Worm (Caenorhabditis elegans): Measurements from ENCODE around the gene nhr-281.

ce11 chrX:14131476-14131875, 18.2 kb upstream of the nhr-281 start:
- TF ChIP-seq hmbx-1 (tag; optimal IDR thresholded peaks at IDR 0.05), result no peak
- no peak for TF ChIP-seq ama-1 (optimal IDR thresholded peaks at IDR 0.05)
- no peak for TF ChIP-seq ceh-13 (GFP tag; optimal IDR thresholded peaks at IDR 0.05)
- no peak for TF ChIP-seq hmg-4 (GFP tag; optimal IDR thresholded peaks at IDR 0.05)
- no peak for TF ChIP-seq tbx-11 (GFP tag; IDR thresholded peaks at IDR 0.05)
- no peak for TF ChIP-seq sea-1 (GFP tag; conservative IDR thresholded peaks at IDR 0.05)
- TF ChIP-seq tra-4 (tag; optimal IDR thresholded peaks at IDR 0.05), result no peak
- TF ChIP-seq flt-1 (GFP tag; IDR thresholded peaks at IDR 0.05), result no peak
- TF ChIP-seq aly-1 (tag; optimal IDR thresholded peaks at IDR 0.05), result no peak
- no peak for TF ChIP-seq F13C5.2 (tag; optimal IDR thresholded peaks at IDR 0.05)
